Fruit fly (Drosophila melanogaster): ENCODE results near the gene CG9312.
A peak's percentile ranks its signal among the peaks of the same experiment; 100 is the strongest.

The CG9312 gene

dm6 chr3R:13779241-13779683 lies 13.7 kb downstream of the CG9312 start, which contains the start of the genes CG42375 and CG9288 (continued):
- TF ChIP-seq CG15601 (tag; optimal IDR thresholded peaks at IDR 0.05) (no peak), Atf6 (GFP tag; IDR thresholded peaks at IDR 0.05) (peak; percentile 36; the same call in 1 of the 2 replicates), CG7556 (GFP tag; optimal IDR thresholded peaks at IDR 0.05) (peak; percentile 66), inv (GFP tag; IDR thresholded peaks at IDR 0.05; ENCODE audit: partially characterized antibody) (no peak), CHES-1-like (GFP tag; optimal IDR thresholded peaks at IDR 0.05) (no peak), Lpt (GFP tag; optimal IDR thresholded peaks at IDR 0.05) (no peak), CG6791 (GFP tag; IDR thresholded peaks at IDR 0.05; ENCODE audit: partially characterized antibody) (0 out of 3 replicates have a peak, but pooled peaks have one; percentile 14), zen (tag; optimal IDR thresholded peaks at IDR 0.05) (peak; percentile 75), sim (GFP tag; IDR thresholded peaks at IDR 0.05) (no peak), lmd (GFP tag; IDR thresholded peaks at IDR 0.05) (peak; percentile 78), Hmr (GFP tag; optimal IDR thresholded peaks at IDR 0.05) (peak; percentile 61), tap (tag; optimal IDR thresholded peaks at IDR 0.05) (peak; percentile 57), CG4820 (GFP tag; optimal IDR thresholded peaks at IDR 0.05) (peak; percentile 81), CG18619 (GFP tag; optimal IDR thresholded peaks at IDR 0.05) (no peak), hbn (GFP tag; IDR thresholded peaks at IDR 0.05; ENCODE audit: partially characterized antibody) (no peak), CG6175 (GFP tag; IDR thresholded peaks at IDR 0.05) (no peak), abd-A (tag; optimal IDR thresholded peaks at IDR 0.05) (no peak), D (optimal IDR thresholded peaks at IDR 0.05) (no peak), D (GFP tag; optimal IDR thresholded peaks at IDR 0.05) (peak; percentile 43), CG4404 (GFP tag; IDR thresholded peaks at IDR 0.05) (no peak), CG10147 (GFP tag; optimal IDR thresholded peaks at IDR 0.05) (peak; percentile 79), CG14050 (GFP tag; IDR thresholded peaks at IDR 0.05) (no peak), kni (GFP tag; optimal IDR thresholded peaks at IDR 0.05) (no peak), CG42726 (GFP tag; IDR thresholded peaks at IDR 0.05; ENCODE audit: partially characterized antibody) (no peak), ara (GFP tag; IDR thresholded peaks at IDR 0.05) (no peak), CG8281 (tag; optimal IDR thresholded peaks at IDR 0.05) (no peak), CG11085 (GFP tag; IDR thresholded peaks at IDR 0.05) (peak; percentile 38; the same call in 1 of the 2 replicates), CG8359 (GFP tag; optimal IDR thresholded peaks at IDR 0.05; ENCODE audit: borderline replicate concordance) (peak; percentile 58), run (tag; optimal IDR thresholded peaks at IDR 0.05) (peak; percentile 25), gem (tag; optimal IDR thresholded peaks at IDR 0.05) (peak; percentile 86), CG32772 (GFP tag; IDR thresholded peaks at IDR 0.05) (peak; percentile 35; the same call in 1 of the 2 replicates), CG3281 (GFP tag; optimal IDR thresholded peaks at IDR 0.05) (peak; percentile 82), CG8388 (GFP tag; optimal IDR thresholded peaks at IDR 0.05) (peak; percentile 70), gce (GFP tag; IDR thresholded peaks at IDR 0.05) (0 out of 3 replicates have a peak, but pooled peaks have one; percentile 38), CG12104 (GFP tag; optimal IDR thresholded peaks at IDR 0.05) (peak; percentile 45), ind (GFP tag; optimal IDR thresholded peaks at IDR 0.05) (peak; percentile 63), prd (optimal IDR thresholded peaks at IDR 0.05) (no peak), prd (GFP tag; IDR thresholded peaks at IDR 0.05) (peak; percentile 76), stwl (tag; optimal IDR thresholded peaks at IDR 0.05) (peak; percentile 33), Sox100B (GFP tag; optimal IDR thresholded peaks at IDR 0.05) (peak; percentile 77), CG4328 (GFP tag; optimal IDR thresholded peaks at IDR 0.05) (no peak), CG3838 (GFP tag; optimal IDR thresholded peaks at IDR 0.05) (no peak), CG31388 (GFP tag; optimal IDR thresholded peaks at IDR 0.05) (peak; percentile 56), Mad (GFP tag; optimal IDR thresholded peaks at IDR 0.05) (no peak), tgo (GFP tag; IDR thresholded peaks at IDR 0.05) (peak; percentile 75), Dbx (GFP tag; IDR thresholded peaks at IDR 0.05) (peak; percentile 61; the same call in 1 of the 3 replicates), CG3065 (GFP tag; optimal IDR thresholded peaks at IDR 0.05) (no peak), CG30431 (GFP tag; optimal IDR thresholded peaks at IDR 0.05) (no peak), CG14441 (GFP tag; IDR thresholded peaks at IDR 0.05) (peak; percentile 70), Spps (tag; optimal IDR thresholded peaks at IDR 0.05) (peak; percentile 53), Jarid2 (GFP tag; optimal IDR thresholded peaks at IDR 0.05) (peak; percentile 24)

All from whole organism, embryonic.